Fruit fly (Drosophila melanogaster) whole organism, embryonic: ENCODE measurements around the gene CG31710.

Experiments
- Awh ChIP-seq: fragments of 200-800 bp; sonication (Bioruptor generic); IDR thresholded peaks from 2 replicates; pipeline ENCODE4, ENCODE4 v1.3.6; 2022; ENCODE audit warnings: missing biosample characterization, missing genetic modification characterization
- CG12071 ChIP-seq: fragments of 200-800 bp; sonication (Bioruptor generic); optimal IDR thresholded peaks from 3 replicates; lab custom pipeline; 2018; ENCODE audit warnings: missing biosample characterization, mild to moderate bottlenecking, missing genetic modification characterization
- CG12299 ChIP-seq: fragments of 200-800 bp; sonication (Bioruptor generic); optimal IDR thresholded peaks from 2 replicates; lab custom pipeline; 2018; ENCODE audit warnings: missing biosample characterization, mild to moderate bottlenecking, missing genetic modification characterization
- CG1233 ChIP-seq: fragments of 200-800 bp; sonication (Bioruptor generic); optimal IDR thresholded peaks from 4 replicates; lab custom pipeline; 2018; ENCODE audit warnings: missing biosample characterization, mild to moderate bottlenecking, missing genetic modification characterization
- CG12942 ChIP-seq: fragments of 200-800 bp; sonication (Bioruptor generic); optimal IDR thresholded peaks from 3 replicates; lab custom pipeline; 2016; ENCODE audit warnings: missing biosample characterization, missing genetic modification characterization
- CG13296 ChIP-seq: fragments of 200-800 bp; sonication (Bioruptor generic); optimal IDR thresholded peaks from 3 replicates; lab custom pipeline; 2018; ENCODE audit warnings: missing biosample characterization, mild to moderate bottlenecking, missing genetic modification characterization
- CG14014 ChIP-seq: fragments of 200-800 bp; sonication (Bioruptor generic); IDR thresholded peaks from 2 replicates; pipeline ENCODE4 v1.3.6; 2022; ENCODE audit warnings: missing biosample characterization, missing genetic modification characterization
- CG14965 ChIP-seq: fragments of 200-800 bp; sonication (Bioruptor generic); optimal IDR thresholded peaks from 2 replicates; lab custom pipeline; 2016; ENCODE audit warnings: missing biosample characterization, missing genetic modification characterization, borderline replicate concordance
- CG15601 ChIP-seq: fragments of 200-800 bp; sonication (Bioruptor generic); optimal IDR thresholded peaks from 3 replicates; lab custom pipeline; 2019; ENCODE audit warnings: missing biosample characterization, mild to moderate bottlenecking, missing genetic modification characterization, moderate library complexity
- CG17802 ChIP-seq: fragments of 200-800 bp; sonication (Bioruptor generic); optimal IDR thresholded peaks from 2 replicates; lab custom pipeline; 2018; ENCODE audit warnings: missing biosample characterization, mild to moderate bottlenecking, missing genetic modification characterization, moderate library complexity
- CG18599 ChIP-seq: fragments of 200-800 bp; sonication (Bioruptor generic); optimal IDR thresholded peaks from 3 replicates; lab custom pipeline; 2017; ENCODE audit warnings: missing biosample characterization, missing genetic modification characterization, mild to moderate bottlenecking, moderate library complexity, missing genetic modification reagents
- CG18764 ChIP-seq: fragments of 200-800 bp; sonication (Bioruptor generic); optimal IDR thresholded peaks from 3 replicates; lab custom pipeline; 2016; ENCODE audit warnings: missing biosample characterization, missing genetic modification characterization
- CG2889 ChIP-seq: fragments of 200-800 bp; sonication (Bioruptor generic); IDR thresholded peaks from 3 replicates; pipeline ENCODE4 v1.3.6; 2022; ENCODE audit warnings: missing biosample characterization, missing genetic modification characterization
- CG4707 ChIP-seq: fragments of 200-800 bp; sonication (Bioruptor generic); optimal IDR thresholded peaks from 2 replicates; lab custom pipeline; 2018; ENCODE audit warnings: missing biosample characterization, mild to moderate bottlenecking, missing genetic modification characterization, moderate library complexity
- CG4730 ChIP-seq: fragments of 200-800 bp; sonication (Bioruptor generic); IDR thresholded peaks from 2 replicates; pipeline ENCODE4 v1.3.6; 2022; ENCODE audit warnings: missing biosample characterization, missing genetic modification characterization
- CG6272 ChIP-seq: fragments of 200-800 bp; sonication (Bioruptor generic); IDR thresholded peaks from 2 replicates; pipeline ENCODE4 v1.3.6; 2022; ENCODE audit warnings: missing biosample characterization, missing genetic modification characterization
- CG6854 ChIP-seq: fragments of 200-800 bp; sonication (Bioruptor generic); optimal IDR thresholded peaks from 3 replicates; lab custom pipeline; 2017; ENCODE audit warnings: missing biosample characterization, mild to moderate bottlenecking, missing genetic modification characterization
- CG7745 ChIP-seq: fragments of 200-800 bp; sonication (Bioruptor generic); optimal IDR thresholded peaks from 2 replicates; lab custom pipeline; 2018; ENCODE audit warnings: missing biosample characterization, mild to moderate bottlenecking, missing genetic modification characterization, moderate library complexity
- CG7987 ChIP-seq: fragments of 200-800 bp; sonication (Bioruptor generic); optimal IDR thresholded peaks from 2 replicates; lab custom pipeline; 2018; ENCODE audit warnings: missing biosample characterization, mild to moderate bottlenecking, missing genetic modification characterization, moderate library complexity
- CG8290 ChIP-seq, 3 experiments: fragments of 200-800 bp; sonication (Bioruptor generic); optimal IDR thresholded peaks; 2 replicates each; lab custom pipeline; 2016 to 2019; ENCODE audit warnings: missing biosample characterization in 3 of 3, missing genetic modification characterization in 3 of 3, mild to moderate bottlenecking in 2 of 3, moderate library complexity in 1 of 3
- CG9797 ChIP-seq: fragments of 200-800 bp; sonication (Bioruptor generic); optimal IDR thresholded peaks from 3 replicates; lab custom pipeline; 2018; ENCODE audit warnings: missing biosample characterization, mild to moderate bottlenecking, missing genetic modification characterization
- Dek ChIP-seq: fragments of 200-800 bp; sonication (Bioruptor generic); optimal IDR thresholded peaks from 3 replicates; lab custom pipeline; 2019; ENCODE audit warnings: missing biosample characterization, mild to moderate bottlenecking, missing genetic modification characterization, moderate library complexity
- Hmx ChIP-seq: fragments of 200-800 bp; sonication (Bioruptor generic); optimal IDR thresholded peaks from 2 replicates; lab custom pipeline; 2016; ENCODE audit warnings: missing biosample characterization, missing genetic modification characterization
- MBD-R2 ChIP-seq: fragments of 200-800 bp; sonication (Bioruptor generic); IDR thresholded peaks from 2 replicates; pipeline ENCODE4 v1.3.6; 2022; ENCODE audit warnings: missing biosample characterization, missing genetic modification characterization
- Optix ChIP-seq: fragments of 200-800 bp; sonication (Bioruptor generic); IDR thresholded peaks from 3 replicates; pipeline ENCODE4 v1.3.6; 2022; ENCODE audit warnings: missing biosample characterization, missing genetic modification characterization
- Pdp1 ChIP-seq, 2 experiments: fragments of 200-800 bp; sonication (Bioruptor generic); optimal IDR thresholded peaks; 3 replicates each; lab custom pipeline; 2016; ENCODE audit warnings: missing biosample characterization in 2 of 2, missing genetic modification characterization in 2 of 2, mild to moderate bottlenecking in 1 of 2, moderate library complexity in 1 of 2
- Scr ChIP-seq: fragments of 200-800 bp; sonication (Bioruptor generic); IDR thresholded peaks from 2 replicates; pipeline ENCODE4 v1.3.6; 2022; ENCODE audit warnings: missing biosample characterization, missing genetic modification characterization; ENCODE audit not compliant: partially characterized antibody
- Ssrp ChIP-seq: fragments of 200-800 bp; sonication (Bioruptor generic); optimal IDR thresholded peaks from 2 replicates; lab custom pipeline; 2018; ENCODE audit warnings: missing biosample characterization, mild to moderate bottlenecking, missing genetic modification characterization, moderate library complexity
- TFAM ChIP-seq: fragments of 200-800 bp; sonication (Bioruptor generic); optimal IDR thresholded peaks from 2 replicates; lab custom pipeline; 2017; ENCODE audit warnings: missing biosample characterization, missing genetic modification characterization, inconsistent platforms
- bbx ChIP-seq: fragments of 200-800 bp; sonication (Bioruptor generic); IDR thresholded peaks from 2 replicates; pipeline ENCODE4 v1.3.6; 2022; ENCODE audit warnings: missing biosample characterization, missing genetic modification characterization; ENCODE audit not compliant: partially characterized antibody
- bowl ChIP-seq: fragments of 200-800 bp; sonication (Bioruptor generic); IDR thresholded peaks from 2 replicates; pipeline ENCODE4 v1.3.6; 2022; ENCODE audit warnings: missing biosample characterization, missing genetic modification characterization
- cg ChIP-seq: fragments of 200-800 bp; sonication (Bioruptor generic); optimal IDR thresholded peaks from 3 replicates; lab custom pipeline; 2019; ENCODE audit warnings: missing biosample characterization, mild to moderate bottlenecking, missing genetic modification characterization, moderate library complexity
- eve ChIP-seq, 2 experiments: fragments of >200 bp; optimal IDR thresholded peaks; 2 replicates each; lab custom pipeline; 2017; ENCODE audit warnings: missing biosample characterization in 2 of 2, missing genetic modification characterization in 2 of 2
- gcm ChIP-seq: fragments of 200-800 bp; sonication (Bioruptor generic); optimal IDR thresholded peaks from 2 replicates; lab custom pipeline; 2019; ENCODE audit warnings: missing biosample characterization, mild to moderate bottlenecking, missing genetic modification characterization, moderate library complexity
- kni ChIP-seq: fragments of 200-800 bp; sonication (Bioruptor generic); optimal IDR thresholded peaks from 3 replicates; lab custom pipeline; 2017; ENCODE audit warnings: mild to moderate bottlenecking, missing biosample characterization, missing genetic modification reagents, missing genetic modification characterization
- luna ChIP-seq: fragments of 200-800 bp; sonication (Bioruptor generic); optimal IDR thresholded peaks from 2 replicates; lab custom pipeline; 2016; ENCODE audit warnings: missing biosample characterization, missing genetic modification characterization
- oc ChIP-seq: fragments of 200-800 bp; sonication (Bioruptor generic); optimal IDR thresholded peaks from 2 replicates; lab custom pipeline; 2018; ENCODE audit warnings: missing biosample characterization, mild to moderate bottlenecking, missing genetic modification characterization, moderate library complexity
- org-1 ChIP-seq: fragments of 200-800 bp; sonication (Bioruptor generic); optimal IDR thresholded peaks from 2 replicates; lab custom pipeline; 2017; ENCODE audit warnings: missing biosample characterization, missing genetic modification characterization
- pfk ChIP-seq: fragments of 200-800 bp; sonication (Bioruptor generic); optimal IDR thresholded peaks from 2 replicates; lab custom pipeline; 2018; ENCODE audit warnings: missing biosample characterization, mild to moderate bottlenecking, missing genetic modification characterization, moderate library complexity
- phol ChIP-seq: fragments of 200-800 bp; sonication (Bioruptor generic); optimal IDR thresholded peaks from 3 replicates; lab custom pipeline; 2018; ENCODE audit warnings: missing biosample characterization, mild to moderate bottlenecking, missing genetic modification characterization, moderate library complexity
- psq ChIP-seq: fragments of 200-800 bp; sonication (Bioruptor generic); optimal IDR thresholded peaks from 2 replicates; lab custom pipeline; 2017; ENCODE audit warnings: missing biosample characterization, missing genetic modification characterization
- pzg ChIP-seq: fragments of 200-800 bp; sonication (Bioruptor generic); optimal IDR thresholded peaks from 3 replicates; lab custom pipeline; 2018; ENCODE audit warnings: missing biosample characterization, mild to moderate bottlenecking, missing genetic modification characterization, moderate library complexity
- scrt ChIP-seq: fragments of 200-800 bp; sonication (Bioruptor generic); optimal IDR thresholded peaks from 2 replicates; lab custom pipeline; 2018; ENCODE audit warnings: missing biosample characterization, mild to moderate bottlenecking, missing genetic modification characterization, moderate library complexity
- sens ChIP-seq: fragments of 200-800 bp; sonication (Bioruptor generic); peaks from one replicate; lab custom pipeline; 2016; ENCODE audit warnings: missing biosample characterization, missing genetic modification characterization
- tap ChIP-seq: fragments of 200-800 bp; optimal IDR thresholded peaks from 3 replicates; lab custom pipeline; 2019; ENCODE audit warnings: missing biosample characterization, mild to moderate bottlenecking, missing genetic modification characterization, moderate library complexity
- zen2 ChIP-seq: fragments of 200-800 bp; sonication (Bioruptor generic); IDR thresholded peaks from 3 replicates; pipeline ENCODE4 v1.3.6; 2022; ENCODE audit warnings: missing biosample characterization, missing genetic modification characterization; ENCODE audit not compliant: partially characterized antibody

CG31710 gene

dm6 chr2L:9692364-9693348 lies 13.1 kb downstream of the CG31710 start (continued):
- peak; percentile 76 for TF ChIP-seq CG18599 (GFP tag; lab: Kevin White, UChicago)
- peak; percentile 32 for TF ChIP-seq org-1 (GFP tag; lab: Kevin White, UChicago)
- no peak for TF ChIP-seq pfk (GFP tag; lab: Kevin White, UChicago)
- TF ChIP-seq CG17802, result no peak
- TF ChIP-seq Dek, result peak; percentile 69
- TF ChIP-seq psq (GFP tag; lab: Kevin White, UChicago), result no peak
- TF ChIP-seq CG12071 (GFP tag; lab: Kevin White, UChicago), result no peak
- TF ChIP-seq luna, result no peak
- no peak for TF ChIP-seq CG7987 (GFP tag; lab: Kevin White, UChicago)
- peak; percentile 38 for TF ChIP-seq CG18764 (GFP tag; lab: Kevin White, UChicago)
- 0 out of 3 replicates have a peak, but pooled peaks have one; percentile 26 for TF ChIP-seq Optix (GFP tag; lab: Robert Waterston, UW)
- TF ChIP-seq pzg (GFP tag; lab: Kevin White, UChicago), result no peak
- no peak for TF ChIP-seq CG4707 (GFP tag; lab: Kevin White, UChicago)
- no peak for TF ChIP-seq CG12299
- peak; percentile 58; the same call in 1 of the 2 replicates for TF ChIP-seq MBD-R2 (GFP tag; lab: Robert Waterston, UW)
- TF ChIP-seq CG1233 (GFP tag; lab: Kevin White, UChicago), result no peak
- peak; percentile 83; the same call in 2 of the 3 replicates for TF ChIP-seq CG2889
- no peak for TF ChIP-seq oc (tag; lab: Kevin White, UChicago)
- TF ChIP-seq Ssrp (tag; lab: Kevin White, UChicago), result peak; percentile 14
- TF ChIP-seq bbx (GFP tag; lab: Robert Waterston, UW), result no peak
- no peak for TF ChIP-seq TFAM (GFP tag; lab: Kevin White, UChicago)
- peak; percentile 76 for TF ChIP-seq CG6272 (GFP tag; lab: Robert Waterston, UW)
- TF ChIP-seq CG7745 (tag; lab: Kevin White, UChicago), result no peak
- TF ChIP-seq zen2 (GFP tag; lab: Robert Waterston, UW), result no peak
- no peak for TF ChIP-seq CG15601 (tag; lab: Kevin White, UChicago)
- no peak for TF ChIP-seq CG14965
- TF ChIP-seq Hmx (GFP tag; lab: Kevin White, UChicago), result peak; percentile 28
- peak; percentile 62 for TF ChIP-seq Awh (GFP tag; lab: Robert Waterston, UW)
- peak; percentile 81 for TF ChIP-seq CG14014 (GFP tag; lab: Robert Waterston, UW)
- peak; percentile 33 for TF ChIP-seq phol (tag; lab: Kevin White, UChicago)
- no peak for TF ChIP-seq CG9797 (GFP tag; lab: Kevin White, UChicago)
- TF ChIP-seq kni (GFP tag; lab: Kevin White, UChicago), result no peak
- peak; percentile 24 for TF ChIP-seq CG12942 (GFP tag; lab: Kevin White, UChicago)
- TF ChIP-seq bowl (GFP tag; lab: Robert Waterston, UW), result peak; percentile 18; the same call in 1 of the 2 replicates
- no peak for TF ChIP-seq gcm (GFP tag; lab: Kevin White, UChicago)
- TF ChIP-seq CG8290 (GFP tag; optimal IDR thresholded peaks at IDR 0.05; lab: Kevin White, UChicago), result no peak
- TF ChIP-seq CG8290 (tag; optimal IDR thresholded peaks at IDR 0.05; lab: Kevin White, UChicago), result peak in 1 of 2 experiments; percentile 23
- no peak for TF ChIP-seq Scr (GFP tag; lab: Robert Waterston, UW)
- TF ChIP-seq CG6854 (GFP tag; lab: Kevin White, UChicago), result peak; percentile 56
- TF ChIP-seq Pdp1 (GFP tag; optimal IDR thresholded peaks at IDR 0.05; lab: Kevin White, UChicago), result peak in 1 of 2 experiments; percentile 25
- TF ChIP-seq eve (GFP tag; optimal IDR thresholded peaks at IDR 0.05; lab: Kevin White, UChicago), result peak in 1 of 2 experiments; percentile 80
- TF ChIP-seq cg (GFP tag; lab: Kevin White, UChicago), result no peak
- peak; percentile 57; the same call in 1 of the 2 replicates for TF ChIP-seq CG4730 (GFP tag; lab: Robert Waterston, UW)
- TF ChIP-seq scrt (GFP tag; lab: Kevin White, UChicago), result peak; percentile 53
- TF ChIP-seq tap (tag; lab: Kevin White, UChicago), result peak; percentile 41
- peak; percentile 56 for TF ChIP-seq CG13296 (GFP tag; lab: Kevin White, UChicago)
- peak; percentile 87 for TF ChIP-seq sens (GFP tag; lab: Kevin White, UChicago)
